Worm (Caenorhabditis elegans) whole organism, young adult: ENCODE data around the gene EEED8.3.

Experiments
- B0261.1 ChIP-seq: sonication (generic microtip); optimal IDR thresholded peaks from 2 replicates; lab custom pipeline; 2016; ENCODE audit warnings: mild to moderate bottlenecking, missing genetic modification characterization, moderate library complexity, missing compliant biosample characterization
- ets-4 ChIP-seq: fragments of 200-800 bp; sonication (Bioruptor generic); optimal IDR thresholded peaks from 2 replicates; lab custom pipeline; 2018; ENCODE audit warnings: mild to moderate bottlenecking, missing genetic modification characterization, missing compliant biosample characterization
- mcd-1 ChIP-seq: fragments of 200-800 bp; sonication (Bioruptor generic); IDR thresholded peaks from 2 replicates; pipeline ENCODE4 v1.3.6; 2022; ENCODE audit warnings: missing genetic modification reagents, missing genetic modification characterization, missing compliant biosample characterization
- nhr-90 ChIP-seq: sonication (generic microtip); optimal IDR thresholded peaks from 2 replicates; lab custom pipeline; 2016; ENCODE audit warnings: missing genotype, mild to moderate bottlenecking, missing genetic modification characterization, missing compliant biosample characterization
- rcor-1 ChIP-seq: fragments of 200-800 bp; sonication (Bioruptor generic); IDR thresholded peaks from 2 replicates; pipeline ENCODE4 v1.3.6; 2022; ENCODE audit warnings: missing genetic modification reagents, missing genetic modification characterization, missing compliant biosample characterization
- sdz-38 ChIP-seq: sonication (generic microtip); optimal IDR thresholded peaks from 2 replicates; lab custom pipeline; 2016; ENCODE audit warnings: missing genotype, missing genetic modification characterization, missing compliant biosample characterization
- snpc-4 ChIP-seq, 5 experiments: fragments of 150-350 bp in 1 of 5; sonication (generic microtip) in 4 of 5; optimal IDR thresholded peaks; 2 replicates each; lab custom pipeline; 2014 to 2018; ENCODE audit warnings: missing genetic modification characterization in 5 of 5, missing biosample characterization in 3 of 5, antibody characterized with exemption in 2 of 5, mild to moderate bottlenecking in 2 of 5, missing compliant biosample characterization in 2 of 5, missing genotype in 2 of 5, moderate library complexity in 2 of 5, missing genetic modification reagents in 1 of 5
- somi-1 ChIP-seq: fragments of 200-800 bp; sonication (Bioruptor generic); optimal IDR thresholded peaks from 2 replicates; lab custom pipeline; 2018; ENCODE audit warnings: mild to moderate bottlenecking, missing genetic modification characterization, missing compliant biosample characterization
- sptf-2 ChIP-seq: fragments of 200-800 bp; sonication (Bioruptor generic); optimal IDR thresholded peaks from 2 replicates; lab custom pipeline; 2018; ENCODE audit warnings: mild to moderate bottlenecking, missing genetic modification characterization, missing compliant biosample characterization
- ztf-18 ChIP-seq: sonication (generic microtip); optimal IDR thresholded peaks from 2 replicates; lab custom pipeline; 2016; ENCODE audit warnings: missing genotype, mild to moderate bottlenecking, missing genetic modification characterization, missing compliant biosample characterization

ce11 chrII:5395594-5395993, 18.5 kb upstream of the EEED8.3 start, which contains the start of gene pink-1:
- TF ChIP-seq sptf-2 (GFP tag; lab: Kevin White, UChicago) (no peak), mcd-1 (GFP tag; lab: Robert Waterston, UW) (no peak), nhr-90 (tag; lab: Kevin White, UChicago) (no peak), ztf-18 (tag; lab: Kevin White, UChicago) (no peak), somi-1 (GFP tag; lab: Kevin White, UChicago) (no peak), sdz-38 (tag; lab: Kevin White, UChicago) (no peak), ets-4 (GFP tag; lab: Kevin White, UChicago) (no peak), snpc-4 (GFP tag; optimal IDR thresholded peaks at IDR 0.05; lab: Kevin White, UChicago) (no peak), snpc-4 (tag; optimal IDR thresholded peaks at IDR 0.05; lab: Kevin White, UChicago) (no peak), B0261.1 (tag; lab: Kevin White, UChicago) (no peak), rcor-1 (GFP tag; lab: Robert Waterston, UW) (no peak)
